Worm (Caenorhabditis elegans): ENCODE results near the gene C18H9.1.

C18H9.1 gene

DNA sequence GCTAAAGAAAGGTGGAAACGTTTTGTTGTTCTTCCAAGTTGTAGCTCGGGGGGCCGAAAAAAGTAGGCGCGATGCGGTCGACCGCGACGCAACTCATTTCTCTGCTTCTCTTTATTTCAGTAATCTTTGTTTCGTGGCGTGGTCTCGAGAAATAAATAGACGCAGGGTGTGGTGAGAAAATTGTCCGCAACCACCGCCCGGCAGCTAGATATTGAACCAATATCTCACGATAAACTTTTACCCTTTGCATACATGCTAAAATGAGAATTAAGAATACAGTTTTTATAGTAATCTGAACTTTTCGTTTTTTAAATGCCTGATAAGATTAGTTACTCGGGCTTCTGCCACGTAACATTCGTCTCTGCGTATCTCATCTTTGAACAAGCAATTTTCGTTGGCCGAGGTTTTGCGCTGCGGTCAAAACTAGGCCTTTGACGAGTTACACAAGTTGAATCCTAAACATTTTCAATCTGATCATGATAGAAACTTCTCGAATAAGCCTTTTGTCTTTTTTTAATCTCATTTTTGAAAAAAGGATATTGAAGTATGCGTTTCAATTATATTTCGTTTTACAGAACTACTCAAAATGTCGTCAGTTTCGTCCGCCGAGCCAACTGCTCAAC, 15.1 kb upstream of the C18H9.1 start, which contains the start of gene gyf-1 (continued):
- TF ChIP-seq xbp-1 (tag; optimal IDR thresholded peaks at IDR 0.05) (no peak), zip-4 (GFP tag; optimal IDR thresholded peaks at IDR 0.05) (no peak), lir-3 (tag; optimal IDR thresholded peaks at IDR 0.05; ENCODE audit: poor library complexity) (no peak), lin-35 (GFP tag; optimal IDR thresholded peaks at IDR 0.05) (peak in 1 of 2 experiments; percentile 32), pqm-1 (tag; optimal IDR thresholded peaks at IDR 0.05) (no peak), alr-1 (tag; optimal IDR thresholded peaks at IDR 0.05; ENCODE audit: borderline replicate concordance) (no peak), nhr-85 (tag) (no peak), hpl-2 (GFP tag; optimal IDR thresholded peaks at IDR 0.05) (no peak), nhr-237 (tag; optimal IDR thresholded peaks at IDR 0.05) (no peak), tlp-1 (tag; optimal IDR thresholded peaks at IDR 0.05) (no peak), egl-27 (tag; optimal IDR thresholded peaks at IDR 0.05) (no peak), ztf-11 (tag; optimal IDR thresholded peaks at IDR 0.05) (no peak), lin-39 (tag; optimal IDR thresholded peaks at IDR 0.05) (no peak), unc-86 (tag; optimal IDR thresholded peaks at IDR 0.05) (no peak), nhr-90 (tag; optimal IDR thresholded peaks at IDR 0.05; ENCODE audit: poor library complexity) (no peak), dpl-1 (GFP tag; optimal IDR thresholded peaks at IDR 0.05) (peak in 2 of 3 experiments; percentile 5 to 14), efl-1 (optimal IDR thresholded peaks at IDR 0.05) (peak; percentile 36 to 38), efl-1 (GFP tag; optimal IDR thresholded peaks at IDR 0.05 in 1 of 2) (peak; percentile 13 to 29), mdl-1 (tag; optimal IDR thresholded peaks at IDR 0.05) (peak in 1 of 2 experiments; percentile 55), nhr-20 (tag; optimal IDR thresholded peaks at IDR 0.05) (peak; percentile 46), efl-3 (GFP tag; optimal IDR thresholded peaks at IDR 0.05) (no peak), skn-1 (tag; optimal IDR thresholded peaks at IDR 0.05) (no peak), ama-1 (optimal IDR thresholded peaks at IDR 0.05) (no peak), mab-9 (GFP tag; IDR thresholded peaks at IDR 0.05) (no peak), nhr-19 (GFP tag; conservative IDR thresholded peaks at IDR 0.05) (no peak), ceh-82 (tag; optimal IDR thresholded peaks at IDR 0.05) (peak in 1 of 3 experiments; percentile 53), C34B4.2 (tag; optimal IDR thresholded peaks at IDR 0.05) (no peak), ces-1 (GFP tag; optimal IDR thresholded peaks at IDR 0.05) (no peak), sup-37 (GFP tag; optimal IDR thresholded peaks at IDR 0.05) (no peak), nhr-77 (tag; optimal IDR thresholded peaks at IDR 0.05) (peak; percentile 8), fkh-4 (tag; optimal IDR thresholded peaks at IDR 0.05; ENCODE audit: borderline replicate concordance) (no peak), pag-3 (tag; optimal IDR thresholded peaks at IDR 0.05; ENCODE audit: borderline replicate concordance, insufficient read depth) (no peak), zag-1 (tag; optimal IDR thresholded peaks at IDR 0.05) (no peak), nhr-47 (tag; optimal IDR thresholded peaks at IDR 0.05) (peak; percentile 37), aha-1 (tag; optimal IDR thresholded peaks at IDR 0.05) (no peak), ceh-88 (GFP tag; IDR thresholded peaks at IDR 0.05) (no peak), aly-2 (tag; optimal IDR thresholded peaks at IDR 0.05) (peak; percentile 3), nhr-28 (tag; optimal IDR thresholded peaks at IDR 0.05) (no peak), grh-1 (GFP tag; IDR thresholded peaks at IDR 0.05) (no peak), ceh-8 (GFP tag; optimal IDR thresholded peaks at IDR 0.05) (no peak), sox-4 (tag; optimal IDR thresholded peaks at IDR 0.05) (no peak), isw-1 (GFP tag; IDR thresholded peaks at IDR 0.05) (no peak), nhr-84 (tag; optimal IDR thresholded peaks at IDR 0.05) (no peak), swsn-7 (tag; optimal IDR thresholded peaks at IDR 0.05) (peak; percentile 30), snpc-4 (tag; optimal IDR thresholded peaks at IDR 0.05) (no peak), unc-62 (GFP tag; optimal IDR thresholded peaks at IDR 0.05) (no peak), tbx-2 (tag; optimal IDR thresholded peaks at IDR 0.05) (peak; percentile 24), dsc-1 (tag; optimal IDR thresholded peaks at IDR 0.05) (no peak), F16B12.6 (tag; optimal IDR thresholded peaks at IDR 0.05) (peak; percentile 23), C16A3.4 (tag; optimal IDR thresholded peaks at IDR 0.05) (no peak), nhr-12 (tag; optimal IDR thresholded peaks at IDR 0.05) (no peak), unc-98 (GFP tag; IDR thresholded peaks at IDR 0.05) (no peak), ceh-63 (GFP tag; optimal IDR thresholded peaks at IDR 0.05) (no peak)
